Worm (Caenorhabditis elegans) whole organism, L4 larva: Measurements from ENCODE around the gene F46H5.11.

ENCODE experiments used
- D1046.2 ChIP-seq: fragments of 200-800 bp; sonication (Bioruptor generic); IDR thresholded peaks from 2 replicates; pipeline ENCODE4 v1.3.6; 2022; ENCODE audit warnings: missing genetic modification characterization, missing compliant biosample characterization
- F26F4.8 ChIP-seq: fragments of 200-800 bp; sonication (Bioruptor generic); conservative IDR thresholded peaks from 2 replicates; pipeline ENCODE4 v1.3.6; 2022; ENCODE audit warnings: missing genetic modification characterization, missing compliant biosample characterization
- T26A8.4 ChIP-seq: fragments of 200-800 bp; sonication (Bioruptor generic); IDR thresholded peaks from 2 replicates; pipeline ENCODE4 v1.3.6; 2022; ENCODE audit warnings: missing genetic modification characterization, missing compliant biosample characterization
- Y105C5A.15 ChIP-seq: fragments of 200-800 bp; sonication (Bioruptor generic); IDR thresholded peaks from 2 replicates; pipeline ENCODE4 v1.3.6; 2022; ENCODE audit warnings: missing genetic modification characterization, missing compliant biosample characterization
- Y48G9A.11 ChIP-seq: fragments of 200-800 bp; sonication (Bioruptor generic); IDR thresholded peaks from 2 replicates; pipeline ENCODE4 v1.3.6; 2022; ENCODE audit warnings: missing genetic modification reagents, missing genetic modification characterization, missing compliant biosample characterization
- Y75B8A.6 ChIP-seq: fragments of 200-800 bp; sonication (Bioruptor generic); IDR thresholded peaks from 2 replicates; pipeline ENCODE4 v1.3.6; 2022; ENCODE audit warnings: missing genetic modification reagents, missing genetic modification characterization, missing compliant biosample characterization
- ZK337.2 ChIP-seq: fragments of 200-800 bp; sonication (Bioruptor generic); IDR thresholded peaks from 2 replicates; pipeline ENCODE4 v1.3.6; 2022; ENCODE audit warnings: missing genetic modification reagents, missing genetic modification characterization, missing compliant biosample characterization
- ZK546.5 ChIP-seq, 2 experiments: sonication (generic microtip); optimal IDR thresholded peaks; 2 replicates each; lab custom pipeline; 2017; ENCODE audit warnings: missing biosample characterization in 2 of 2, missing genetic modification characterization in 2 of 2
- aly-2 ChIP-seq: sonication (generic microtip); optimal IDR thresholded peaks from 2 replicates; lab custom pipeline; 2018; ENCODE audit warnings: missing biosample characterization, missing genetic modification characterization
- ama-1 ChIP-seq: fragments of 150-350 bp; optimal IDR thresholded peaks from 2 replicates; lab custom pipeline; 2014; ENCODE audit warnings: inconsistent platforms, mixed read lengths
- ceh-20 ChIP-seq: fragments of 200-800 bp; sonication (Bioruptor generic); IDR thresholded peaks from 2 replicates; pipeline ENCODE4 v1.3.6; 2022; ENCODE audit warnings: missing genetic modification reagents, missing genetic modification characterization, missing compliant biosample characterization
- ceh-28 ChIP-seq: fragments of 150-350 bp; optimal IDR thresholded peaks from 2 replicates; lab custom pipeline; 2014; ENCODE audit warnings: missing biosample characterization, missing genetic modification reagents, missing genetic modification characterization
- ceh-32 ChIP-seq: sonication (generic microtip); optimal IDR thresholded peaks from 2 replicates; lab custom pipeline; 2016; ENCODE audit warnings: mild to moderate bottlenecking, missing genetic modification characterization, missing compliant biosample characterization; ENCODE audit not compliant: poor library complexity
- ceh-44 ChIP-seq: fragments of 200-800 bp; sonication (Bioruptor generic); IDR thresholded peaks from 2 replicates; pipeline ENCODE4 v1.3.6; 2022; ENCODE audit warnings: missing genetic modification reagents, missing genetic modification characterization, missing compliant biosample characterization
- ceh-62 ChIP-seq: sonication (generic microtip); optimal IDR thresholded peaks from 2 replicates; lab custom pipeline; 2017; ENCODE audit warnings: missing biosample characterization, missing genetic modification characterization
- ceh-82 ChIP-seq: sonication (generic microtip); optimal IDR thresholded peaks from 2 replicates; lab custom pipeline; 2017; ENCODE audit warnings: missing biosample characterization, missing genetic modification characterization
- ctbp-1 ChIP-seq: fragments of 200-800 bp; sonication (Bioruptor generic); IDR thresholded peaks from 2 replicates; pipeline ENCODE4 v1.3.6; 2022; ENCODE audit warnings: missing genetic modification reagents, missing genetic modification characterization, missing compliant biosample characterization
- daf-16 ChIP-seq, 3 experiments: sonication (generic microtip); optimal IDR thresholded peaks; 2 replicates each; lab custom pipeline; 2016 to 2017; ENCODE audit warnings: missing genetic modification characterization in 3 of 3, missing genetic modification reagents in 3 of 3, mild to moderate bottlenecking in 2 of 3, missing compliant biosample characterization in 2 of 3, missing biosample characterization in 1 of 3, moderate library complexity in 1 of 3
- daf-19 ChIP-seq: fragments of 200-800 bp; sonication (Bioruptor generic); conservative IDR thresholded peaks from 2 replicates; pipeline ENCODE4 v1.3.6; 2022; ENCODE audit warnings: missing genetic modification characterization, missing compliant biosample characterization
- dmd-6 ChIP-seq: fragments of 200-800 bp; sonication (Bioruptor generic); IDR thresholded peaks from 2 replicates; pipeline ENCODE4 v1.3.6; 2022; ENCODE audit warnings: missing genetic modification reagents, missing genetic modification characterization, missing compliant biosample characterization
- dmd-8 ChIP-seq: fragments of 200-800 bp; sonication (Bioruptor generic); IDR thresholded peaks from 2 replicates; pipeline ENCODE4 v1.3.6; 2022; ENCODE audit warnings: missing genetic modification characterization, missing compliant biosample characterization
- dmd-9 ChIP-seq: fragments of 200-800 bp; sonication (Bioruptor generic); IDR thresholded peaks from 2 replicates; pipeline ENCODE4 v1.3.6; 2022; ENCODE audit warnings: missing genetic modification reagents, missing genetic modification characterization, missing compliant biosample characterization
- dpl-1 ChIP-seq: fragments of 150-350 bp; optimal IDR thresholded peaks from 2 replicates; lab custom pipeline; 2014; ENCODE audit warnings: missing biosample characterization, missing genetic modification reagents, missing genetic modification characterization
- dve-1 ChIP-seq: sonication (generic microtip); optimal IDR thresholded peaks from 2 replicates; lab custom pipeline; 2017; ENCODE audit warnings: antibody characterized with exemption, mild to moderate bottlenecking, missing genetic modification characterization, missing compliant biosample characterization; ENCODE audit not compliant: insufficient read depth
- hlh-11 ChIP-seq: fragments of 200-800 bp; sonication (Bioruptor generic); optimal IDR thresholded peaks from 2 replicates; lab custom pipeline; 2018; ENCODE audit warnings: mild to moderate bottlenecking, missing genetic modification characterization, missing compliant biosample characterization
- hlh-30 ChIP-seq: sonication (generic microtip); optimal IDR thresholded peaks from 2 replicates; lab custom pipeline; 2017; ENCODE audit warnings: antibody characterized with exemption, mild to moderate bottlenecking, missing genetic modification characterization, missing compliant biosample characterization; ENCODE audit not compliant: insufficient read depth
- hmg-1.1 ChIP-seq: fragments of 200-800 bp; sonication (Bioruptor generic); IDR thresholded peaks from 2 replicates; pipeline ENCODE4 v1.3.6; 2022; ENCODE audit warnings: missing genetic modification reagents, missing genetic modification characterization, missing compliant biosample characterization
- lim-7 ChIP-seq: fragments of 200-800 bp; sonication (Bioruptor generic); IDR thresholded peaks from 2 replicates; pipeline ENCODE4 v1.3.6; 2022; ENCODE audit warnings: missing genetic modification characterization, missing compliant biosample characterization
- lin-1 ChIP-seq: fragments of 200-800 bp; sonication (Bioruptor generic); IDR thresholded peaks from 2 replicates; pipeline ENCODE4 v1.3.6; 2022; ENCODE audit warnings: missing genetic modification reagents, missing genetic modification characterization, missing compliant biosample characterization
- madf-9 ChIP-seq: fragments of 200-800 bp; sonication (Bioruptor generic); conservative IDR thresholded peaks from 2 replicates; pipeline ENCODE4 v1.3.6; 2022; ENCODE audit warnings: missing genetic modification reagents, missing genetic modification characterization, missing compliant biosample characterization
- mdl-1 ChIP-seq, 2 experiments: fragments of 150-350 bp in 1 of 2; sonication (generic microtip) in 1 of 2; optimal IDR thresholded peaks; 2 replicates each; lab custom pipeline; 2014 to 2017; ENCODE audit warnings: missing biosample characterization in 2 of 2, missing genetic modification characterization in 2 of 2
- mdt-29 ChIP-seq: fragments of 200-800 bp; sonication (Bioruptor generic); IDR thresholded peaks from 2 replicates; pipeline ENCODE4 v1.3.6; 2022; ENCODE audit warnings: missing genetic modification reagents, missing genetic modification characterization, missing compliant biosample characterization
- mep-1 ChIP-seq: fragments of 150-350 bp; sonication (generic microtip); optimal IDR thresholded peaks from 3 replicates; lab custom pipeline; 2014; ENCODE audit warnings: missing biosample characterization, missing genetic modification characterization
- nhr-11 ChIP-seq: fragments of 150-350 bp; optimal IDR thresholded peaks from 2 replicates; lab custom pipeline; 2014; ENCODE audit warnings: missing biosample characterization, missing genetic modification characterization
- nhr-28 ChIP-seq: fragments of 150-350 bp; optimal IDR thresholded peaks from 2 replicates; lab custom pipeline; 2014; ENCODE audit warnings: missing biosample characterization, missing genetic modification characterization
- nhr-48 ChIP-seq: sonication (generic microtip); optimal IDR thresholded peaks from 2 replicates; lab custom pipeline; 2016; ENCODE audit warnings: mild to moderate bottlenecking, missing genetic modification characterization, missing compliant biosample characterization
- nhr-76 ChIP-seq: fragments of 150-350 bp; optimal IDR thresholded peaks from 2 replicates; lab custom pipeline; 2014; ENCODE audit warnings: missing biosample characterization, missing genetic modification characterization
- php-3 ChIP-seq: fragments of 200-800 bp; sonication (Bioruptor generic); IDR thresholded peaks from 2 replicates; pipeline ENCODE4 v1.3.6; 2022; ENCODE audit warnings: missing genetic modification reagents, missing genetic modification characterization, missing compliant biosample characterization
- pqm-1 ChIP-seq: sonication (generic microtip); optimal IDR thresholded peaks from 2 replicates; lab custom pipeline; 2017; ENCODE audit warnings: missing biosample characterization, missing genetic modification characterization
- rbr-2 ChIP-seq: sonication (generic microtip); optimal IDR thresholded peaks from 2 replicates; lab custom pipeline; 2016; ENCODE audit warnings: missing genotype, missing genetic modification characterization, missing compliant biosample characterization
- saeg-2 ChIP-seq: fragments of 200-800 bp; sonication (Bioruptor generic); IDR thresholded peaks from 2 replicates; pipeline ENCODE4 v1.3.6; 2022; ENCODE audit warnings: missing genetic modification reagents, missing genetic modification characterization, missing compliant biosample characterization
- set-16 ChIP-seq: fragments of 200-800 bp; sonication (Bioruptor generic); IDR thresholded peaks from 2 replicates; pipeline ENCODE4 v1.3.6; 2022; ENCODE audit warnings: missing genetic modification reagents, missing genetic modification characterization, missing compliant biosample characterization
- skn-1 ChIP-seq: fragments of 150-350 bp; optimal IDR thresholded peaks from 2 replicates; lab custom pipeline; 2014; ENCODE audit warnings: missing biosample characterization, missing genetic modification characterization
- snpc-1.2 ChIP-seq: fragments of 200-800 bp; sonication (Bioruptor generic); IDR thresholded peaks from 2 replicates; pipeline ENCODE4 v1.3.6; 2022; ENCODE audit warnings: missing genetic modification reagents, missing genetic modification characterization, missing compliant biosample characterization
- spr-1 ChIP-seq: sonication (generic microtip); optimal IDR thresholded peaks from 2 replicates; lab custom pipeline; 2016; ENCODE audit warnings: mild to moderate bottlenecking, missing genetic modification characterization, missing compliant biosample characterization
- spr-3 ChIP-seq: fragments of 200-800 bp; sonication (Bioruptor generic); optimal IDR thresholded peaks from 2 replicates; lab custom pipeline; 2018; ENCODE audit warnings: mild to moderate bottlenecking, missing genetic modification characterization, missing compliant biosample characterization
- unc-39 ChIP-seq: sonication (generic microtip); optimal IDR thresholded peaks from 2 replicates; lab custom pipeline; 2017; ENCODE audit warnings: missing biosample characterization, missing genetic modification characterization
- zag-1 ChIP-seq: fragments of 150-350 bp; optimal IDR thresholded peaks from 2 replicates; lab custom pipeline; 2014; ENCODE audit warnings: missing biosample characterization, missing genetic modification characterization
- ztf-11 ChIP-seq: fragments of 150-350 bp; optimal IDR thresholded peaks from 2 replicates; lab custom pipeline; 2014; ENCODE audit warnings: missing biosample characterization, missing genetic modification characterization

Gene F46H5.11

DNA sequence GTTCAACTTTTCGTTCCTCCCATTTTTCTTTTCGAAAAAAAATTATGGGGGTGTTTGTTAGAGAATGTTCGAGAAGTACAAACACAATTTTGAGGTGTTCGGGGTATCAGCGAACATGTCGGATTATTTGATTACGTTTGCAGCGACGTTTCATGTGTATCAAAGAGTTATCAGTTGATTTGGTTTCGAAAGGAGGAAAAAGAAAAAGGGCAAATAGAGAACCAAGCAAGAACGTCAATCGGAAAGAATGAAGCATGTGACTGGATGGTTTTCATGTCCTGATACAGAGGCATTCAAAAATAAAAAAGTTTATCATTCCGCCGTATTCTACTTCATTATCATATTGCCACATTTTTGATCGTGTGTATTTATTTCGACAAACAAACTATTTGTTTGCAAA is 27.1 kb downstream of the F46H5.11 start (continued):
- TF ChIP-seq dve-1 (tag; lab: Kevin White, UChicago) (peak; percentile 92), php-3 (peak; percentile 87), mdt-29 (peak; percentile 74), ama-1 (lab: Kevin White, UChicago) (no peak), unc-39 (tag; lab: Kevin White, UChicago) (no peak), pqm-1 (tag; lab: Kevin White, UChicago) (peak; percentile 93), madf-9 (GFP tag; lab: Robert Waterston, UW) (no peak), nhr-76 (no peak), ceh-28 (no peak), dmd-8 (no peak), ztf-11 (tag; lab: Kevin White, UChicago) (no peak), nhr-11 (tag; lab: Kevin White, UChicago) (no peak), dmd-6 (peak; percentile 94), ZK546.5 (tag; optimal IDR thresholded peaks at IDR 0.05; lab: Kevin White, UChicago) (no peak), ceh-20 (peak; percentile 50; the same call in 1 of the 2 replicates), D1046.2 (GFP tag; lab: Robert Waterston, UW) (no peak), mdl-1 (tag; optimal IDR thresholded peaks at IDR 0.05; lab: Kevin White, UChicago) (peak in 1 of 2 experiments; percentile 61), T26A8.4 (GFP tag; lab: Robert Waterston, UW) (no peak; the same call in 1 of the 2 replicates), dpl-1 (GFP tag; lab: Kevin White, UChicago) (peak; percentile 2), ZK337.2 (GFP tag; lab: Robert Waterston, UW) (no peak), aly-2 (tag; lab: Kevin White, UChicago) (no peak), lin-1 (GFP tag; lab: Robert Waterston, UW) (peak; percentile 85), zag-1 (tag; lab: Kevin White, UChicago) (no peak), mep-1 (tag; lab: Kevin White, UChicago) (peak; percentile 31), hmg-1.1 (GFP tag; lab: Robert Waterston, UW) (0 out of 2 replicates have a peak, but pooled peaks have one; percentile 17)
- TF ChIP-seq, all 104 proteins: peak for 29

- no peak for TF ChIP-seq spr-3 (GFP tag; lab: Kevin White, UChicago)
- no peak for TF ChIP-seq dmd-9 (GFP tag; lab: Robert Waterston, UW)
- peak; percentile 10 for TF ChIP-seq ama-1 (lab: Kevin White, UChicago)
- TF ChIP-seq snpc-1.2 (GFP tag; lab: Robert Waterston, UW): no peak
- TF ChIP-seq nhr-48 (tag; lab: Kevin White, UChicago): peak; percentile 12
- TF ChIP-seq spr-1 (tag; lab: Kevin White, UChicago): no peak
- TF ChIP-seq nhr-11 (tag; lab: Kevin White, UChicago): no peak
- TF ChIP-seq ctbp-1 (GFP tag; lab: Robert Waterston, UW): no peak
- peak; percentile 50 for TF ChIP-seq hlh-11 (tag; lab: Kevin White, UChicago)
- no peak for TF ChIP-seq mep-1 (tag; lab: Kevin White, UChicago)
- no peak for TF ChIP-seq F26F4.8
- TF ChIP-seq daf-19: no peak
- TF ChIP-seq saeg-2 (GFP tag; lab: Robert Waterston, UW): no peak
- no peak for TF ChIP-seq hlh-30
- TF ChIP-seq ceh-32: no peak
- TF ChIP-seq Y48G9A.11 (GFP tag; lab: Robert Waterston, UW): no peak
- TF ChIP-seq mdt-29: peak; percentile 33; the same call in 1 of the 2 replicates
- TF ChIP-seq daf-16 (GFP tag; optimal IDR thresholded peaks at IDR 0.05; lab: Kevin White, UChicago): no peak
- TF ChIP-seq daf-16 (tag; optimal IDR thresholded peaks at IDR 0.05; lab: Kevin White, UChicago): peak; percentile 36
- peak; percentile 43; the same call in 1 of the 2 replicates for TF ChIP-seq dmd-6
- TF ChIP-seq rbr-2 (tag; lab: Kevin White, UChicago): no peak
- no peak for TF ChIP-seq ceh-82 (tag; lab: Kevin White, UChicago)
- TF ChIP-seq nhr-28 (tag; lab: Kevin White, UChicago): peak; percentile 25
- no peak for TF ChIP-seq dmd-8
- no peak for TF ChIP-seq ceh-62 (tag; lab: Kevin White, UChicago)
- TF ChIP-seq lim-7 (GFP tag; lab: Robert Waterston, UW): 0 out of 2 replicates have a peak, but pooled peaks have one; percentile 25
- no peak for TF ChIP-seq madf-9 (GFP tag; lab: Robert Waterston, UW)
- no peak for TF ChIP-seq php-3
- TF ChIP-seq Y75B8A.6 (GFP tag; lab: Robert Waterston, UW): no peak
- TF ChIP-seq Y105C5A.15 (GFP tag; lab: Robert Waterston, UW): no peak
- peak; percentile 77 for TF ChIP-seq set-16 (GFP tag; lab: Robert Waterston, UW)
- TF ChIP-seq ceh-44 (GFP tag; lab: Robert Waterston, UW): no peak
- peak; percentile 50 for TF ChIP-seq pqm-1 (tag; lab: Kevin White, UChicago)
- no peak for TF ChIP-seq skn-1 (tag; lab: Kevin White, UChicago)
Observed at ce11 chrX:7242878-7243277, 29.0 kb downstream of the F46H5.11 start, which contains the start of gene F46H5.7. Gene F46H5.7, minus strand, starts transcription at chrX:7242983.
